Worm (Caenorhabditis elegans) whole organism, L4/young adult: Measurements from ENCODE around the gene nhr-51.
"Not testable (repeated sequence)": the region's sequence is repeated elsewhere in the genome, so short reads cannot be mapped to it uniquely, and the experiment has no call there.

Experiments
- W03F9.2 ChIP-seq: fragments of 150-350 bp; optimal IDR thresholded peaks from 2 replicates; lab custom pipeline; 2014; ENCODE audit warnings: missing biosample characterization, missing genetic modification characterization
- dao-5 ChIP-seq: sonication (generic microtip); optimal IDR thresholded peaks from 2 replicates; lab custom pipeline; 2016; ENCODE audit warnings: missing genotype, missing genetic modification characterization, moderate library complexity, missing compliant biosample characterization
- him-1 ChIP-seq: sonication (generic microtip); optimal IDR thresholded peaks from 2 replicates; lab custom pipeline; 2016; ENCODE audit warnings: missing genotype, missing genetic modification reagents, missing genetic modification characterization, missing compliant biosample characterization

nhr-51 gene

ce11 chrV:15664053-15664661 is 9.7 kb upstream of the nhr-51 start:
- TF ChIP-seq W03F9.2 = no peak
- TF ChIP-seq him-1 (tag; lab: Kevin White, UChicago) = no peak
- no peak for TF ChIP-seq dao-5 (tag; lab: Kevin White, UChicago)

ce11 chrV:15666718-15667117 is 7.1 kb upstream of the nhr-51 start:
- no peak for TF ChIP-seq W03F9.2
- no peak for TF ChIP-seq dao-5 (tag; lab: Kevin White, UChicago)
- TF ChIP-seq him-1 (tag; lab: Kevin White, UChicago) = no peak

DNA sequence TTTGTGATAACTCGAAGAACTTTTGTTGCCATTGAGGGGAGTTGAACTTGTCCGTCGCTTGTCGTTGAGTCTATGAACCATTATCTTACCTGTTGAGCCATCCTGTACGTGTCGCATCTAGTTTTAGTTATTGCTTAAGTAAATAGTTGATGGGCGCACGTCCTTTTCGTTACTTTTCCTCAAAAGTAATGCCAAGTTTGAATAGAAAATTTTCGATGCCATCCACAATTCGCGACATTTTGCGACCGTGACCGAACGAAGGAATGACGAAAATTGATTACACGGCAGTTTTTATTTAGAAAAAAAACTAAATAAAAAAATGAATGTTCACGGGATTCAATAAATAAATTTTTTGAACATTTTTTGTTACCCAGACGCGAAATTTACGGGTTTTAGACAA is 5.6 kb upstream of the nhr-51 start, which contains the start of gene F53E4.1:
TSS of gene F53E4.1 (minus strand) at position 101 of the 400 bp plus-strand sequence.
- not testable (repeated sequence) for TF ChIP-seq dao-5 (tag; lab: Kevin White, UChicago); W03F9.2; him-1 (tag; lab: Kevin White, UChicago)

ce11 chrV:15668870-15669269 is 4.9 kb upstream of the nhr-51 start, which contains the start of gene K06B4.4:
Gene K06B4.4 (plus strand): TSS chrV:15669170.
- TF ChIP-seq dao-5 (tag; lab: Kevin White, UChicago) = no peak
- TF ChIP-seq W03F9.2 = no peak
- TF ChIP-seq him-1 (tag; lab: Kevin White, UChicago) = no peak

- not testable (repeated sequence) for TF ChIP-seq him-1 (tag; lab: Kevin White, UChicago); dao-5 (tag; lab: Kevin White, UChicago); W03F9.2
Observed at ce11 chrV:15670139-15670538, 3.7 kb upstream of the nhr-51 start, which contains the start of gene K06B4.15. Gene K06B4.15 (plus strand): TSS chrV:15670439.

- TF ChIP-seq W03F9.2 (no peak), dao-5 (tag; lab: Kevin White, UChicago) (no peak), him-1 (tag; lab: Kevin White, UChicago) (no peak)
Observed at ce11 chrV:15674899-15675298, 1.1 kb downstream of the nhr-51 start.

DNA sequence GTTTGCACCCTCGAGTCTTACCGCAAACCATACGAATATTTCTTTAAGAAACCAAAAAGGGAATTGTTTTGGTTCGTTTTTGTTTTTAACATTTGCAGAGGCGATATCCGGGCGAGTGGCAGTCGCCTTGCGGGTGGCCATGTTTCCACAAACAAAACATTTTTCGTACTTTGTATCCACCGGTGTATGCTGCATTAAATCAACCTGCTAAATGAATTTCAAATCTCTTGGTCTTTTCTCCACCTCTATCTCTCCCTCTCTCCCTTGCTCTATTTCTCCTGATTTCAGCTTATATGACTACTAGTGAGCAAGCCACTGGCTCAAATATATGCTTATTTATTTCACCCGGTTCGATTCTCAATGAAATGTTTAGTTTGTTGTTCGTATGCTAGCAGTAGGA is 3.4 kb downstream of the nhr-51 start, which contains the start of gene nhr-52:
TSS of gene nhr-52 (plus strand) at position 301 of the 400 bp plus-strand sequence.
- no peak for TF ChIP-seq dao-5 (tag; lab: Kevin White, UChicago)
- TF ChIP-seq him-1 (tag; lab: Kevin White, UChicago) = no peak
- TF ChIP-seq W03F9.2 = no peak

- TF ChIP-seq W03F9.2 = no peak
- no peak for TF ChIP-seq dao-5 (tag; lab: Kevin White, UChicago)
- TF ChIP-seq him-1 (tag; lab: Kevin White, UChicago) = no peak
Observed at ce11 chrV:15685599-15685998, 11.8 kb downstream of the nhr-51 start, which contains the start of gene nhr-196. Gene nhr-196 (plus strand): TSS chrV:15685716.

DNA sequence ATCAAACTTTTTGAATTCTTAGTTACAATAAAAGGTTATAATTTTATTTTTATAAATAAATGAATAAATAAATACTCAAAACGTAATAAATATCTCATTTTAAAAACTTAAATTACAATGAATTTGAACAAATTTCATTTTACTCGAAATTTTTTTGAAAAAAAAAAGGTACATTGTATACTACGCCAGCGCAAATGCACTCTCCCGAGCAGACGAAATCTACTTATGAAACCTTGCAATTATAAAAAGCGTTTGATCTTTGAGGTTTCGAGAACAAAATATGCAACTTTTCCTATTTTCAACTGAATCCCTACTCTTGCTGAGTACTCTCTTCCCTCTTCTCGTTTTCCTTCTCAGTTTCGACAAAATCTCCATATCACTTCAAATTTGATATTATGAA is 13.9 kb downstream of the nhr-51 start, which contains the start of gene nhr-197:
TSS of gene nhr-197 (plus strand) at position 301 of the 400 bp plus-strand sequence.
- TF ChIP-seq dao-5 (tag; lab: Kevin White, UChicago) (no peak), W03F9.2 (no peak), him-1 (tag; lab: Kevin White, UChicago) (no peak)

ce11 chrV:15689952-15690351 is 16.1 kb downstream of the nhr-51 start, which contains the start of gene nhr-268:
Gene nhr-268 (plus strand): TSS chrV:15690252.
- TF ChIP-seq W03F9.2 (no peak), dao-5 (tag; lab: Kevin White, UChicago) (no peak), him-1 (tag; lab: Kevin White, UChicago) (no peak)

- no peak for TF ChIP-seq dao-5 (tag; lab: Kevin White, UChicago)
- no peak for TF ChIP-seq W03F9.2
Observed at ce11 chrV:15693682-15694081, 19.9 kb downstream of the nhr-51 start, which contains the start of gene nhr-198. Gene nhr-198 (plus strand): TSS chrV:15693994.

- no peak for TF ChIP-seq W03F9.2
- TF ChIP-seq him-1 (tag; lab: Kevin White, UChicago) = no peak
- no peak for TF ChIP-seq dao-5 (tag; lab: Kevin White, UChicago)
Observed at ce11 chrV:15698099-15698498, 24.3 kb downstream of the nhr-51 start, which contains the start of gene srx-29. Gene srx-29 (minus strand): TSS chrV:15698199.

- TF ChIP-seq dao-5 (tag; lab: Kevin White, UChicago) = no peak
- no peak for TF ChIP-seq W03F9.2
- TF ChIP-seq him-1 (tag; lab: Kevin White, UChicago) = no peak
Observed at ce11 chrV:15699799-15700198, 26.0 kb downstream of the nhr-51 start, which contains the start of gene nhr-199. Gene nhr-199 (minus strand): TSS chrV:15699899.

DNA sequence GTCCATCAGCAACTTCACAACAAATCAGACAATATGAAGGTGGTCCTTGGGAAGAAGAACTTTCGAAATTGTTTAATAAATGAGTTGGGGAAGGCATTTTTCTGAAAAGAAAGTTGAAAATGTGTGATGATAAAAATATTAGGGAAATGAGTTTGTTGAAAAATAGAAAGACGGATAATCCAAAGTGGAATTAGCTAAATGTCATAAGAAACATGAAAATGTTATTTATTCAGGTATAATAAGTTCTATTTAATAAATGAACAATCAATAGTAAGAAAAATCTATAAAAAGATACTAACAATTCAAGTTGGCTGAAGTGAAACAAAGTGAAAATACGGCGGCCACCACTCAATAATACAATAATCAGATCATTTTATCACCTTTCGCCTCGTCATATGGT is 28.5 kb downstream of the nhr-51 start, which contains the start of gene nhr-53:
TSS of gene nhr-53 (minus strand) at position 101 of the 400 bp plus-strand sequence.
- TF ChIP-seq W03F9.2 = no peak
- TF ChIP-seq him-1 (tag; lab: Kevin White, UChicago) = no peak
- TF ChIP-seq dao-5 (tag; lab: Kevin White, UChicago) = no peak
